Fruit fly (Drosophila melanogaster) whole organism, embryonic: ENCODE data around the gene CG33654.
A peak's percentile ranks its signal among the peaks of the same experiment; 100 is the strongest.

Experiments used
- BEAF-32 ChIP-seq: fragments of 200-800 bp; sonication (Bioruptor generic); optimal IDR thresholded peaks from 3 replicates; lab custom pipeline; 2017; ENCODE audit warnings: missing biosample characterization, missing genetic modification characterization, mild to moderate bottlenecking, moderate library complexity, missing genetic modification reagents
- CG10431 ChIP-seq: fragments of 200-800 bp; sonication (Bioruptor generic); optimal IDR thresholded peaks from 3 replicates; lab custom pipeline; 2018; ENCODE audit warnings: missing biosample characterization, mild to moderate bottlenecking, missing genetic modification characterization
- CG11696 ChIP-seq: fragments of 200-800 bp; sonication (Bioruptor generic); IDR thresholded peaks from 2 replicates; pipeline ENCODE4 v1.3.6; 2022; ENCODE audit warnings: missing biosample characterization, missing genetic modification characterization
- CG15269 ChIP-seq: fragments of 200-800 bp; sonication (Bioruptor generic); optimal IDR thresholded peaks from 2 replicates; lab custom pipeline; 2018; ENCODE audit warnings: missing biosample characterization, mild to moderate bottlenecking, missing genetic modification characterization, moderate library complexity
- CG15696 ChIP-seq: fragments of 200-800 bp; sonication (Bioruptor generic); optimal IDR thresholded peaks from 2 replicates; lab custom pipeline; 2019; ENCODE audit warnings: missing biosample characterization, mild to moderate bottlenecking, missing genetic modification characterization, moderate library complexity
- CG17612 ChIP-seq: fragments of 200-800 bp; sonication (Bioruptor generic); IDR thresholded peaks from 2 replicates; pipeline ENCODE4 v1.3.6; 2022; ENCODE audit warnings: missing biosample characterization, missing genetic modification characterization
- CG18764 ChIP-seq: fragments of 200-800 bp; sonication (Bioruptor generic); optimal IDR thresholded peaks from 3 replicates; lab custom pipeline; 2016; ENCODE audit warnings: missing biosample characterization, missing genetic modification characterization
- CG2129 ChIP-seq: fragments of 200-800 bp; sonication (Bioruptor generic); IDR thresholded peaks from 2 replicates; pipeline ENCODE4 v1.3.6; 2022; ENCODE audit warnings: missing biosample characterization, missing genetic modification characterization; ENCODE audit not compliant: partially characterized antibody
- CG30020 ChIP-seq: fragments of 200-800 bp; optimal IDR thresholded peaks from 2 replicates; lab custom pipeline; 2019; ENCODE audit warnings: missing biosample characterization, mild to moderate bottlenecking, missing genetic modification characterization, moderate library complexity
- CG32767 ChIP-seq: fragments of 200-800 bp; sonication (Bioruptor generic); IDR thresholded peaks from 2 replicates; pipeline ENCODE4 v1.3.6; 2022; ENCODE audit warnings: missing biosample characterization, missing genetic modification characterization
- CG4360 ChIP-seq: fragments of 200-800 bp; sonication (Bioruptor generic); IDR thresholded peaks from 2 replicates; pipeline ENCODE4 v1.3.6; 2022; ENCODE audit warnings: missing biosample characterization, missing genetic modification characterization
- CG4854 ChIP-seq: fragments of 200-800 bp; sonication (Bioruptor generic); optimal IDR thresholded peaks from 2 replicates; lab custom pipeline; 2016; ENCODE audit warnings: missing biosample characterization, missing genetic modification characterization, inconsistent platforms
- CG7987 ChIP-seq: fragments of 200-800 bp; sonication (Bioruptor generic); optimal IDR thresholded peaks from 2 replicates; lab custom pipeline; 2018; ENCODE audit warnings: missing biosample characterization, mild to moderate bottlenecking, missing genetic modification characterization, moderate library complexity
- CG8478 ChIP-seq: fragments of >200 bp; optimal IDR thresholded peaks from 2 replicates; lab custom pipeline; 2018
- Gug ChIP-seq: fragments of 200-800 bp; sonication (Bioruptor generic); IDR thresholded peaks from 4 replicates; pipeline ENCODE4 v1.3.6; 2022; ENCODE audit warnings: missing biosample characterization, missing genetic modification characterization
- HmgZ ChIP-seq: fragments of 200-800 bp; sonication (Bioruptor generic); optimal IDR thresholded peaks from 2 replicates; lab custom pipeline; 2018; ENCODE audit warnings: missing biosample characterization, mild to moderate bottlenecking, missing genetic modification characterization
- Hsf ChIP-seq: fragments of 200-800 bp; sonication (Bioruptor generic); optimal IDR thresholded peaks from 3 replicates; lab custom pipeline; 2016; ENCODE audit warnings: missing biosample characterization, missing genetic modification characterization
- Lhr ChIP-seq: fragments of 200-800 bp; sonication (Bioruptor generic); optimal IDR thresholded peaks from 3 replicates; lab custom pipeline; 2017; ENCODE audit warnings: mild to moderate bottlenecking, missing biosample characterization, missing genetic modification reagents, missing genetic modification characterization
- Oli ChIP-seq: fragments of 200-800 bp; sonication (Bioruptor generic); optimal IDR thresholded peaks from 2 replicates; lab custom pipeline; 2018; ENCODE audit warnings: missing biosample characterization, mild to moderate bottlenecking, missing genetic modification characterization, moderate library complexity
- Ravus ChIP-seq: fragments of 200-800 bp; sonication (Bioruptor generic); IDR thresholded peaks from 2 replicates; pipeline ENCODE4 v1.3.6; 2022; ENCODE audit warnings: missing biosample characterization, missing genetic modification characterization
- Sry-β ChIP-seq: fragments of 200-800 bp; sonication (Bioruptor generic); optimal IDR thresholded peaks from 2 replicates; lab custom pipeline; 2018; ENCODE audit warnings: missing biosample characterization, mild to moderate bottlenecking, missing genetic modification characterization, moderate library complexity
- abd-A ChIP-seq: fragments of 200-800 bp; sonication (Bioruptor generic); optimal IDR thresholded peaks from 3 replicates; lab custom pipeline; 2019; ENCODE audit warnings: missing biosample characterization, mild to moderate bottlenecking, missing genetic modification characterization, moderate library complexity
- ase ChIP-seq: fragments of 200-800 bp; sonication (Bioruptor generic); IDR thresholded peaks from 3 replicates; pipeline ENCODE4 v1.3.6; 2022; ENCODE audit warnings: missing biosample characterization, missing genetic modification characterization
- az2 ChIP-seq: fragments of 200-800 bp; sonication (Bioruptor generic); optimal IDR thresholded peaks from 3 replicates; lab custom pipeline; 2016; ENCODE audit warnings: missing biosample characterization, missing genetic modification characterization
- br ChIP-seq: fragments of >200 bp; optimal IDR thresholded peaks from 2 replicates; lab custom pipeline; 2017
- crol ChIP-seq: fragments of 200-800 bp; sonication (Bioruptor generic); IDR thresholded peaks from 2 replicates; pipeline ENCODE4 v1.3.6; 2022; ENCODE audit warnings: missing biosample characterization, missing genetic modification characterization
- crp ChIP-seq, 2 experiments: fragments of 200-800 bp; sonication (Bioruptor generic); optimal IDR thresholded peaks; 2 replicates in 1 of 2; 3 replicates in 1 of 2; lab custom pipeline; 2017; ENCODE audit warnings: missing biosample characterization in 2 of 2, missing genetic modification characterization in 2 of 2, mild to moderate bottlenecking in 1 of 2, moderate library complexity in 1 of 2
- cwo ChIP-seq: fragments of 200-800 bp; sonication (Bioruptor generic); optimal IDR thresholded peaks from 3 replicates; lab custom pipeline; 2017; ENCODE audit warnings: missing biosample characterization, missing genetic modification characterization, mild to moderate bottlenecking, moderate library complexity, missing genetic modification reagents
- danr ChIP-seq: fragments of 200-800 bp; sonication (Bioruptor generic); IDR thresholded peaks from 2 replicates; pipeline ENCODE4 v1.3.6; 2022; ENCODE audit warnings: missing biosample characterization, missing genetic modification characterization
- fd64A ChIP-seq: fragments of 200-800 bp; sonication (Bioruptor generic); optimal IDR thresholded peaks from 3 replicates; lab custom pipeline; 2018; ENCODE audit warnings: missing biosample characterization, mild to moderate bottlenecking, missing genetic modification characterization
- gcm ChIP-seq: fragments of 200-800 bp; sonication (Bioruptor generic); optimal IDR thresholded peaks from 2 replicates; lab custom pipeline; 2019; ENCODE audit warnings: missing biosample characterization, mild to moderate bottlenecking, missing genetic modification characterization, moderate library complexity
- gsb-n ChIP-seq: fragments of 200-800 bp; sonication (Bioruptor generic); optimal IDR thresholded peaks from 3 replicates; lab custom pipeline; 2018; ENCODE audit warnings: missing biosample characterization, mild to moderate bottlenecking, missing genetic modification characterization
- hth ChIP-seq: fragments of >200 bp; optimal IDR thresholded peaks from 2 replicates; lab custom pipeline; 2017; ENCODE audit warnings: inconsistent platforms
- lola ChIP-seq, 3 experiments: fragments of >200 bp in 2 of 3; fragments of 200-800 bp in 1 of 3; sonication (Bioruptor generic) in 1 of 3; optimal IDR thresholded peaks; 2 replicates each; lab custom pipeline; 2017 to 2019; ENCODE audit warnings: missing biosample characterization in 3 of 3, missing genetic modification characterization in 3 of 3, mild to moderate bottlenecking in 1 of 3, moderate library complexity in 1 of 3
- nom ChIP-seq: fragments of 200-800 bp; sonication (Bioruptor generic); optimal IDR thresholded peaks from 2 replicates; lab custom pipeline; 2017; ENCODE audit warnings: missing biosample characterization, missing genetic modification characterization, mild to moderate bottlenecking, moderate library complexity, missing genetic modification reagents
- pb ChIP-seq: fragments of 200-800 bp; sonication (Bioruptor generic); optimal IDR thresholded peaks from 3 replicates; lab custom pipeline; 2016; ENCODE audit warnings: missing biosample characterization, missing genetic modification characterization
- pnt ChIP-seq: fragments of 200-800 bp; sonication (Bioruptor generic); optimal IDR thresholded peaks from 3 replicates; lab custom pipeline; 2016; ENCODE audit warnings: missing biosample characterization, missing genetic modification characterization
- prd ChIP-seq, 3 experiments: fragments of >200 bp in 2 of 3; fragments of 200-800 bp in 1 of 3; sonication (Bioruptor generic) in 1 of 3; optimal IDR thresholded peaks in 2 of 3; IDR thresholded peaks in 1 of 3; 2 replicates in 2 of 3; 3 replicates in 1 of 3; pipeline versions ENCODE4 v1.3.6 to Lab custom; 2017 to 2022; ENCODE audit warnings: missing biosample characterization in 1 of 3, missing genetic modification characterization in 1 of 3
- psq ChIP-seq: fragments of 200-800 bp; sonication (Bioruptor generic); optimal IDR thresholded peaks from 2 replicates; lab custom pipeline; 2017; ENCODE audit warnings: missing biosample characterization, missing genetic modification characterization
- pum ChIP-seq: fragments of 200-800 bp; sonication (Bioruptor generic); optimal IDR thresholded peaks from 2 replicates; lab custom pipeline; 2016; ENCODE audit warnings: missing biosample characterization, missing genetic modification characterization
- rib ChIP-seq: fragments of 200-800 bp; sonication (Bioruptor generic); IDR thresholded peaks from 2 replicates; pipeline ENCODE4 v1.3.6; 2022; ENCODE audit warnings: missing biosample characterization, missing genetic modification characterization
- sc ChIP-seq, 3 experiments: fragments of >200 bp in 2 of 3; fragments of 200-800 bp in 1 of 3; sonication (Bioruptor generic) in 1 of 3; optimal IDR thresholded peaks; 2 replicates in 2 of 3; 3 replicates in 1 of 3; lab custom pipeline; 2017; ENCODE audit warnings: mild to moderate bottlenecking in 1 of 3, missing biosample characterization in 1 of 3, missing genetic modification characterization in 1 of 3, missing genetic modification reagents in 1 of 3
- sim ChIP-seq: fragments of 200-800 bp; sonication (Bioruptor generic); IDR thresholded peaks from 2 replicates; pipeline ENCODE4 v1.3.6; 2022; ENCODE audit warnings: missing biosample characterization, missing genetic modification characterization
- trem ChIP-seq: fragments of 200-800 bp; optimal IDR thresholded peaks from 3 replicates; lab custom pipeline; 2019; ENCODE audit warnings: missing biosample characterization, mild to moderate bottlenecking, missing genetic modification characterization, moderate library complexity
- vvl ChIP-seq: fragments of 200-800 bp; sonication (Bioruptor generic); IDR thresholded peaks from 2 replicates; pipeline ENCODE4 v1.3.6; 2022; ENCODE audit warnings: missing biosample characterization, missing genetic modification characterization
- zen2 ChIP-seq: fragments of 200-800 bp; sonication (Bioruptor generic); IDR thresholded peaks from 3 replicates; pipeline ENCODE4 v1.3.6; 2022; ENCODE audit warnings: missing biosample characterization, missing genetic modification characterization; ENCODE audit not compliant: partially characterized antibody
- zf30C ChIP-seq: fragments of 200-800 bp; sonication (Bioruptor generic); optimal IDR thresholded peaks from 3 replicates; lab custom pipeline; 2018; ENCODE audit warnings: missing biosample characterization, mild to moderate bottlenecking, missing genetic modification characterization
- zfh1 ChIP-seq: fragments of 200-800 bp; sonication (Bioruptor generic); IDR thresholded peaks from 3 replicates; pipeline ENCODE4 v1.3.6; 2022; ENCODE audit warnings: missing biosample characterization, missing genetic modification characterization

CG33654 gene

dm6 chr3R:9546808-9547381 is 36.1 kb downstream of the CG33654 start (continued):
- TF ChIP-seq br (no peak), Sry-β (no peak), abd-A (tag; lab: Kevin White, UChicago) (no peak), CG7987 (GFP tag; lab: Kevin White, UChicago) (no peak), lola (GFP tag; optimal IDR thresholded peaks at IDR 0.05; lab: Kevin White, UChicago) (no peak), zfh1 (GFP tag; lab: Robert Waterston, UW) (0 out of 3 replicates have a peak, but pooled peaks have one; percentile 13), CG4854 (no peak), crp (GFP tag; optimal IDR thresholded peaks at IDR 0.05; lab: Kevin White, UChicago) (no peak), Hsf (GFP tag; lab: Kevin White, UChicago) (no peak), Oli (tag; lab: Kevin White, UChicago) (no peak), psq (GFP tag; lab: Kevin White, UChicago) (no peak), Ravus (GFP tag; lab: Robert Waterston, UW) (no peak), cwo (GFP tag; lab: Kevin White, UChicago) (no peak), sc (optimal IDR thresholded peaks at IDR 0.05; lab: Kevin White, UChicago) (no peak), sc (GFP tag; optimal IDR thresholded peaks at IDR 0.05; lab: Kevin White, UChicago) (no peak), BEAF-32 (GFP tag; lab: Kevin White, UChicago) (no peak), prd (optimal IDR thresholded peaks at IDR 0.05; lab: Kevin White, UChicago) (no peak), prd (GFP tag; IDR thresholded peaks at IDR 0.05; lab: Robert Waterston, UW) (peak; percentile 39; the same call in 1 of the 3 replicates), gsb-n (tag; lab: Kevin White, UChicago) (no peak), rib (GFP tag; lab: Robert Waterston, UW) (no peak; the same call in 1 of the 2 replicates), CG8478 (peak; percentile 55), danr (GFP tag; lab: Robert Waterston, UW) (no peak), CG4360 (GFP tag; lab: Robert Waterston, UW) (peak; percentile 94), HmgZ (tag; lab: Kevin White, UChicago) (no peak), nom (GFP tag; lab: Kevin White, UChicago) (no peak), zen2 (GFP tag; lab: Robert Waterston, UW) (no peak), gcm (GFP tag; lab: Kevin White, UChicago) (peak; percentile 64), ase (GFP tag; lab: Robert Waterston, UW) (0 out of 3 replicates have a peak, but pooled peaks have one; percentile 41), fd64A (no peak), CG17612 (0 out of 2 replicates have a peak, but pooled peaks have one; percentile 33), Lhr (GFP tag; lab: Kevin White, UChicago) (no peak), vvl (GFP tag; lab: Robert Waterston, UW) (no peak), CG18764 (GFP tag; lab: Kevin White, UChicago) (no peak), pb (GFP tag; lab: Kevin White, UChicago) (no peak)

- TF ChIP-seq trem (tag; lab: Kevin White, UChicago) (peak; percentile 3), Gug (GFP tag; lab: Robert Waterston, UW) (no peak), CG2129 (GFP tag; lab: Robert Waterston, UW) (no peak), CG10431 (GFP tag; lab: Kevin White, UChicago) (no peak), sim (no peak), sc (optimal IDR thresholded peaks at IDR 0.05; lab: Kevin White, UChicago) (no peak), sc (GFP tag; optimal IDR thresholded peaks at IDR 0.05; lab: Kevin White, UChicago) (no peak), crol (no peak), fd64A (no peak), pum (GFP tag; lab: Kevin White, UChicago) (no peak), CG15269 (tag; lab: Kevin White, UChicago) (no peak), CG15696 (tag; lab: Kevin White, UChicago) (no peak), CG32767 (GFP tag; lab: Robert Waterston, UW) (no peak), az2 (GFP tag; lab: Kevin White, UChicago) (no peak), zf30C (GFP tag; lab: Kevin White, UChicago) (no peak), CG30020 (peak; percentile 78), CG11696 (GFP tag; lab: Robert Waterston, UW) (no peak), hth (lab: Kevin White, UChicago) (no peak), pnt (no peak)
Observed at dm6 chr3R:9543495-9544180, 39.4 kb downstream of the CG33654 start.
